Worm (Caenorhabditis elegans) whole organism, early embryonic: ENCODE data around the gene sru-21.
"Not testable (repeated sequence)": the region's sequence is repeated elsewhere in the genome, so short reads cannot be mapped to it uniquely, and the experiment has no call there.

Source experiments
- B0310.2 ChIP-seq: sonication (generic microtip); optimal IDR thresholded peaks from 2 replicates; lab custom pipeline; 2016; ENCODE audit warnings: mild to moderate bottlenecking, missing genetic modification characterization, missing compliant biosample characterization
- F13C5.2 ChIP-seq: sonication (generic microtip); optimal IDR thresholded peaks from 2 replicates; lab custom pipeline; 2017; ENCODE audit warnings: mild to moderate bottlenecking, missing genetic modification characterization, inconsistent platforms, missing compliant biosample characterization
- aly-1 ChIP-seq: sonication (generic microtip); optimal IDR thresholded peaks from 2 replicates; lab custom pipeline; 2016; ENCODE audit warnings: missing genetic modification characterization, missing compliant biosample characterization
- ama-1 ChIP-seq: fragments of 150-350 bp; optimal IDR thresholded peaks from 2 replicates; lab custom pipeline; 2014
- ceh-13 ChIP-seq: fragments of 200-800 bp; sonication (Bioruptor generic); optimal IDR thresholded peaks from 2 replicates; lab custom pipeline; 2018; ENCODE audit warnings: mild to moderate bottlenecking, missing genetic modification characterization, missing compliant biosample characterization
- ceh-36 ChIP-seq: sonication (generic microtip); optimal IDR thresholded peaks from 2 replicates; lab custom pipeline; 2016; ENCODE audit warnings: missing genetic modification characterization, inconsistent platforms, missing compliant biosample characterization
- ets-7 ChIP-seq: sonication (generic microtip); optimal IDR thresholded peaks from 2 replicates; lab custom pipeline; 2016; ENCODE audit warnings: missing genotype, missing genetic modification characterization, missing compliant biosample characterization
- flt-1 ChIP-seq: fragments of 200-800 bp; sonication (Bioruptor generic); IDR thresholded peaks from 2 replicates; pipeline ENCODE4 v1.3.6; 2022; ENCODE audit warnings: missing genetic modification characterization, missing compliant biosample characterization
- hmbx-1 ChIP-seq: sonication (generic microtip); optimal IDR thresholded peaks from 2 replicates; lab custom pipeline; 2016; ENCODE audit warnings: mild to moderate bottlenecking, missing genetic modification characterization, missing compliant biosample characterization
- hmg-4 ChIP-seq: fragments of 200-800 bp; sonication (Bioruptor generic); optimal IDR thresholded peaks from 2 replicates; lab custom pipeline; 2018; ENCODE audit warnings: mild to moderate bottlenecking, missing genetic modification characterization, missing compliant biosample characterization
- hnd-1 ChIP-seq: sonication (generic microtip); optimal IDR thresholded peaks from 2 replicates; lab custom pipeline; 2016; ENCODE audit warnings: missing genetic modification characterization, missing compliant biosample characterization
- pes-1 ChIP-seq: fragments of 200-800 bp; sonication (Bioruptor generic); IDR thresholded peaks from 2 replicates; pipeline ENCODE4 v1.3.6; 2022; ENCODE audit warnings: missing genetic modification reagents, missing genetic modification characterization, missing compliant biosample characterization
- scrt-1 ChIP-seq: fragments of 200-800 bp; sonication (Bioruptor generic); IDR thresholded peaks from 2 replicates; pipeline ENCODE4 v1.3.6; 2022; ENCODE audit warnings: missing genetic modification characterization, missing compliant biosample characterization
- sea-1 ChIP-seq: fragments of 200-800 bp; sonication (Bioruptor generic); conservative IDR thresholded peaks from 2 replicates; pipeline ENCODE4 v1.3.6; 2022; ENCODE audit warnings: missing genetic modification characterization, missing compliant biosample characterization
- tbx-11 ChIP-seq: fragments of 200-800 bp; sonication (Bioruptor generic); IDR thresholded peaks from 2 replicates; pipeline ENCODE4 v1.3.6; 2022; ENCODE audit warnings: missing genetic modification characterization, missing compliant biosample characterization
- tbx-37 ChIP-seq: fragments of 200-800 bp; sonication (Bioruptor generic); conservative IDR thresholded peaks from 2 replicates; pipeline ENCODE4 v1.3.6; 2022; ENCODE audit warnings: missing genetic modification reagents, missing genetic modification characterization, missing compliant biosample characterization
- tra-4 ChIP-seq: sonication (generic microtip); optimal IDR thresholded peaks from 2 replicates; lab custom pipeline; 2017; ENCODE audit warnings: missing genetic modification characterization, missing compliant biosample characterization

The sru-21 gene

DNA sequence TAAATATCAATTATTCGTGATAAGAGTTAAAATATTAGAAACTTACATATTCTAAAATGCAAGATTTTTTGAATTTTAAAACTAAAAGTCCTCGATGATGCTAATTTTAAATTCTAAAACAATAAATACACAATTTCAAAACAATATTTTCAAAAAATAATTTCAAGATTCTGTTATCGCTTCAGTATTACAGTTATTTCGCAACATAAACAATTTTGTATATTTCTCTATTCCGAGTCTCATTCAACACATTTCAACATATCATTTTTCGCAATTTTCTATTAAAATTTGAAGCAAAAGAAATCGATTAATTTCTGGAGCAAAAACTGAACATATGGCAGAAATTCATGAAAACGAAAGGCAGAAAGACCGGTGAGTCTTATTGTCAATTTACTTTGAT, 6.6 kb downstream of the sru-21 start, which contains the start of gene fbxa-98:
Gene fbxa-98 (plus strand): TSS at position 243 of the 400 bp plus-strand sequence.
- TF ChIP-seq ama-1 (no peak), aly-1 (no peak), pes-1 (GFP tag; lab: Robert Waterston, UW) (no peak)

ce11 chrIV:13636975-13637374, 10.4 kb downstream of the sru-21 start, which contains the start of gene C08F11.7:
TSS of gene C08F11.7 (plus strand) at chrIV:13637275.
- no peak for TF ChIP-seq tbx-37 (GFP tag; lab: Robert Waterston, UW)
- TF ChIP-seq aly-1 = no peak
- TF ChIP-seq hmg-4 (GFP tag; lab: Kevin White, UChicago) = no peak
- no peak for TF ChIP-seq flt-1 (GFP tag; lab: Robert Waterston, UW)
- TF ChIP-seq tbx-11 (GFP tag; lab: Robert Waterston, UW) = no peak
- TF ChIP-seq ama-1 = no peak
- no peak for TF ChIP-seq hmbx-1 (tag; lab: Kevin White, UChicago)
- no peak for TF ChIP-seq pes-1 (GFP tag; lab: Robert Waterston, UW)
- no peak for TF ChIP-seq ceh-36 (tag; lab: Kevin White, UChicago)
- TF ChIP-seq ets-7 (tag; lab: Kevin White, UChicago) = no peak

DNA sequence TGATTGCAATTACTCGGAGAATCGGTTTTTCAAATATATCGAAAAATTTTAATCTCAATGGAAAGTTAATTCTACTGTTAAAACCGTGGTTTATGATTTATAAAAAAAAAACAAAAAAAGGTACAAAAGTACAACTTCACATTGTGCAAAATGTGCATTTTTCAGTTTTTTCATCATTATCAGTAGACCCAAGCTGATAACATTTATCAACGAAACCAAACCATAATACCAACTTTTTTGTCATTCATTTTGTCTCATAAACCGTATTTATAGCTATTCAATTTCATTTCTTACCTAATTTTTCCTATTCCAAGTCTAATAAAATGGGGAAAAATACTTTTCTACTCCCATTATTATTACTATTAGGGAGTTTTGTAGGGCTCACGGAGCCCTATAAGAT, 12.5 kb downstream of the sru-21 start, which contains the start of gene ugt-22:
Gene ugt-22 (plus strand): TSS at position 234 of the 400 bp plus-strand sequence.
- TF ChIP-seq hmg-4 (GFP tag; lab: Kevin White, UChicago) = no peak

DNA sequence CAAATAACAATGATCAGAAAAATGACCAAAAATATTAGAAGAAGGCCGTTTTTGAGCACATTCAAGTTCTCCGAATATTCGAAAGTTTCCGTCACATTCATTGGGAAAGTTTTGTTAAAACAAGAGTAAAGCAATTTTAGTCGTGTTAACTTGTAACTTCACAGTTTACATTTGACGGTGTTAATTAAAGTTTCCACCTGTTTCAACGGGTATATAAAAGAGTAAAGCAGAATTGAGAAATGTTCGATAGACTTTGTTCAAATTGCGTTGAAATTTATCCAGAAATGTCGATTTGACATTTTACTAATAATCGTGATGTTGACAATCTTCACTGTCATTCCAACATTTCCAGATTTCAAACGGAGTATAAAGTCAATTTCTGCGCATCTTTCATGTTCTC, 19.3 kb downstream of the sru-21 start, which contains the start of gene srz-29:
Gene srz-29 (minus strand): TSS at position 101 of the 400 bp plus-strand sequence.
- no peak for TF ChIP-seq F13C5.2
- no peak for TF ChIP-seq ceh-13 (GFP tag; lab: Kevin White, UChicago)
- no peak for TF ChIP-seq hnd-1 (tag; lab: Kevin White, UChicago)
- no peak for TF ChIP-seq tbx-37 (GFP tag; lab: Robert Waterston, UW)
- TF ChIP-seq B0310.2 (tag; lab: Kevin White, UChicago) = no peak
- TF ChIP-seq ceh-36 (tag; lab: Kevin White, UChicago) = no peak
- TF ChIP-seq tbx-11 (GFP tag; lab: Robert Waterston, UW) = no peak
- TF ChIP-seq ama-1 = no peak
- no peak for TF ChIP-seq hmbx-1 (tag; lab: Kevin White, UChicago)
- TF ChIP-seq ets-7 (tag; lab: Kevin White, UChicago) = no peak
- no peak for TF ChIP-seq sea-1 (GFP tag; lab: Robert Waterston, UW)
- TF ChIP-seq flt-1 (GFP tag; lab: Robert Waterston, UW) = no peak
- TF ChIP-seq scrt-1 (GFP tag; lab: Robert Waterston, UW) = no peak
- TF ChIP-seq aly-1 = no peak
- no peak for TF ChIP-seq hmg-4 (GFP tag; lab: Kevin White, UChicago)
- no peak for TF ChIP-seq tra-4
- TF ChIP-seq pes-1 (GFP tag; lab: Robert Waterston, UW) = no peak

DNA sequence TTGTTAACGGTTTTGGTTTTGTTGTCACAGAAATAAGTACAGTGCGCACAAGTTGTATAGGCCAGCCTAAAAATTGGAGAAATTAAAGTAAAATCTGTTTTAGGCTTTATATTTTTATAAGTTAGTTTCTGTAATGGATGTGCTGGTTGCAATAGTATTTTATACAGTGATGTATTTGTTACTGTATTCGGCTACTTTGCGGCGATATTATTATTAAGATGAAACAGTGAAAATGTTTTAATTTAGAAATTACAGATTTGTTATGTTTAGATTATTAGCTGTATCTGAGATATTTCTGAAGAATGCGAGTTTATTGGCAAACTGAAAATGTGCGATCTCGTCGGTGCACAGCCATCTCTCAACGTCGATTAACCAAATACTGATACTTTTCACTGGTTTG, 21.0 kb downstream of the sru-21 start, which contains the start of gene ule-4:
Gene ule-4 (minus strand): TSS at position 101 of the 400 bp plus-strand sequence.
- TF ChIP-seq tbx-37 (GFP tag; lab: Robert Waterston, UW) (no peak), sea-1 (GFP tag; lab: Robert Waterston, UW) (no peak), scrt-1 (GFP tag; lab: Robert Waterston, UW) (no peak), hmg-4 (GFP tag; lab: Kevin White, UChicago) (no peak)

DNA sequence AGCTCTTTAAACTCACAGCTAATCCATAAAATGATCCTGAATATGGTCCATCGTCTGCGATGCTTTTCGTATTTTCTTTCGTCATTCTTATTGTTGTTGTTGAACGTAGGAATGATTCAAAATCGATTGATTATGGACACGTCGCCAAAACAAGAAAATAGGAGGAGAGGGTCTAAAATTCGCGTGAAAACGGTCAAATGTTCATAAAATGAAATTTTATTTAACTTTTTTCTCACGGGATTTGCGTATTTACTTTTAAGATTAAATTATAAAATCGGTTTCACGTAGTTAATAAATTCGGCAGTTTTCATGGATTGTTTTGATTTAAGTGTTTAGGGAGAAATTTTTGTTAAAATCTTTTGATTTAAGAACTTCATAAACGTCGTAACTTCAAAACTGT, 22.6 kb downstream of the sru-21 start, which contains the start of gene C08F11.10:
Gene C08F11.10 (minus strand): TSS at position 101 of the 400 bp plus-strand sequence.
- no peak for TF ChIP-seq ceh-13 (GFP tag; lab: Kevin White, UChicago)
- TF ChIP-seq tra-4 = no peak
- TF ChIP-seq tbx-11 (GFP tag; lab: Robert Waterston, UW) = no peak
- TF ChIP-seq ama-1 = no peak
- TF ChIP-seq sea-1 (GFP tag; lab: Robert Waterston, UW) = no peak
- TF ChIP-seq B0310.2 (tag; lab: Kevin White, UChicago) = no peak
- TF ChIP-seq pes-1 (GFP tag; lab: Robert Waterston, UW) = no peak
- TF ChIP-seq flt-1 (GFP tag; lab: Robert Waterston, UW) = no peak

- TF ChIP-seq ets-7 (tag; lab: Kevin White, UChicago) = no peak
- TF ChIP-seq ama-1 = no peak
- no peak for TF ChIP-seq ceh-36 (tag; lab: Kevin White, UChicago)
- no peak for TF ChIP-seq scrt-1 (GFP tag; lab: Robert Waterston, UW)
- no peak for TF ChIP-seq B0310.2 (tag; lab: Kevin White, UChicago)
- TF ChIP-seq F13C5.2 = no peak
- TF ChIP-seq tbx-37 (GFP tag; lab: Robert Waterston, UW) = no peak
- no peak for TF ChIP-seq tra-4
- TF ChIP-seq hnd-1 (tag; lab: Kevin White, UChicago) = no peak
- TF ChIP-seq aly-1 = no peak
- TF ChIP-seq ceh-13 (GFP tag; lab: Kevin White, UChicago) = no peak
- TF ChIP-seq hmg-4 (GFP tag; lab: Kevin White, UChicago) = no peak
- TF ChIP-seq hmbx-1 (tag; lab: Kevin White, UChicago) = no peak
- TF ChIP-seq flt-1 (GFP tag; lab: Robert Waterston, UW) = no peak
- no peak for TF ChIP-seq tbx-11 (GFP tag; lab: Robert Waterston, UW)
- TF ChIP-seq pes-1 (GFP tag; lab: Robert Waterston, UW) = no peak
- TF ChIP-seq sea-1 (GFP tag; lab: Robert Waterston, UW) = no peak
These were observed 23.7 kb downstream of the sru-21 start, which contains the start of gene C08F11.17 for ce11 chrIV:13650238-13650637. TSS of gene C08F11.17 (minus strand) at chrIV:13650338.

DNA sequence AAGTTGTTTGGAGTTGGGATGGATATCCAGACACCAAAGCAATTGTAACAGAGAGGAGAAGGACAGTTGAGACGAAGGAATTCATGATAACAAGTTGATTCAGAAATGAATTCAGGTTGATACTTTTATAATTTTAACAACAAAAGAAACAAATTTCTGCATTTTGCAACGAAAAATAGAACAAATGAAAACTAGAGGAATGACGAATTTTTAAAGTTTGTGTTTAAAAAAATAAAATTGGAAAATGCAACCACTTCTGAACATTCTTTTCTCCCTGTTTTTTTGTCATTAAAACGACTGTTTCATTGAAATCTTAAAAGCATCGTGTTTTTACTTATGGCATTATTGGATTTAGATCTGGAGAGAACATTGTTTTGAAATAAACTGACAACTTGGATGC, 24.8 kb downstream of the sru-21 start, which contains the start of gene C08F11.12:
Gene C08F11.12 (minus strand): TSS at position 101 of the 400 bp plus-strand sequence.
- not testable (repeated sequence) for TF ChIP-seq sea-1 (GFP tag; lab: Robert Waterston, UW); scrt-1 (GFP tag; lab: Robert Waterston, UW); ceh-36 (tag; lab: Kevin White, UChicago)
